Fruit fly (Drosophila melanogaster): Measurements from ENCODE around the gene Nrx-1.

The Nrx-1 gene

DNA sequence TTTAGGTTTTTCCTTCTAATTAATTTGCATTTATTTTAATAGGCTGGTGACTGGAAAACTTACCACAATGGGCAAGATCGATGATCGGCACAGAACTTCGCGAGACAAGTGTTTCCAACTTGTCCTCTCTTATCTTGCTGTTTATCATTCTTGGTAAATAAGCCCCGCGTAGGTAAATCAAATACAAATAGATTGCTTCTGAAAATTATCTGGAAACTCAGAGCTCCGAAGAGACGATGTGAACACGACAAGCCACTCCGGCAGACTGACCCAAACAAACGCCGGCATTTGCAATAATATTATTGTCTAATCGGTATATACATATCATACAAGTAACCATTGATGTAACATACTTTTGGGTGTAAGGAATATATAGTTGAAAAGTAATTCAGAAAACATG lies 62.0 kb downstream of the Nrx-1 start, which contains the start of gene CG33099 (continued):
- no peak for TF ChIP-seq crp (GFP tag; optimal IDR thresholded peaks at IDR 0.05)
- no peak for TF ChIP-seq slou (GFP tag; optimal IDR thresholded peaks at IDR 0.05)
- TF ChIP-seq CG7786 (GFP tag; optimal IDR thresholded peaks at IDR 0.05): no peak
- TF ChIP-seq CG3407 (GFP tag; optimal IDR thresholded peaks at IDR 0.05): peak; percentile 45
- TF ChIP-seq HLHmδ (GFP tag; optimal IDR thresholded peaks at IDR 0.05): no peak
- TF ChIP-seq Hey (tag; optimal IDR thresholded peaks at IDR 0.05): peak; percentile 51
- TF ChIP-seq Sox102F (GFP tag; optimal IDR thresholded peaks at IDR 0.05): no peak
- no peak for TF ChIP-seq CG14965 (GFP tag; optimal IDR thresholded peaks at IDR 0.05; ENCODE audit: borderline replicate concordance)
- TF ChIP-seq mirr (GFP tag; optimal IDR thresholded peaks at IDR 0.05): peak; percentile 79
- TF ChIP-seq tna (GFP tag; IDR thresholded peaks at IDR 0.05; ENCODE audit: partially characterized antibody): no peak
- no peak for TF ChIP-seq MESR4 (GFP tag; optimal IDR thresholded peaks at IDR 0.05)
- TF ChIP-seq E2f1 (GFP tag; IDR thresholded peaks at IDR 0.05): 0 out of 2 replicates have a peak, but pooled peaks have one; percentile 12
- no peak for TF ChIP-seq CG8281 (tag; optimal IDR thresholded peaks at IDR 0.05)
- no peak for TF ChIP-seq CG14860 (GFP tag; IDR thresholded peaks at IDR 0.05; ENCODE audit: partially characterized antibody)
- TF ChIP-seq CG2199 (GFP tag; IDR thresholded peaks at IDR 0.05): no peak
- TF ChIP-seq pb (GFP tag; optimal IDR thresholded peaks at IDR 0.05): no peak
- TF ChIP-seq Fer2 (tag; optimal IDR thresholded peaks at IDR 0.05): no peak
- no peak for TF ChIP-seq salm (tag; optimal IDR thresholded peaks at IDR 0.05)
- no peak for TF ChIP-seq kah (GFP tag; optimal IDR thresholded peaks at IDR 0.05)
- no peak for TF ChIP-seq repo (GFP tag; optimal IDR thresholded peaks at IDR 0.05)
- TF ChIP-seq zf30C (GFP tag; optimal IDR thresholded peaks at IDR 0.05): no peak
- TF ChIP-seq Elba2 (GFP tag; optimal IDR thresholded peaks at IDR 0.05): no peak
- no peak for TF ChIP-seq CG9876 (GFP tag; optimal IDR thresholded peaks at IDR 0.05)
- no peak for TF ChIP-seq CG10462 (GFP tag; optimal IDR thresholded peaks at IDR 0.05)
- TF ChIP-seq sc (optimal IDR thresholded peaks at IDR 0.05): no peak
- no peak for TF ChIP-seq sc (GFP tag; optimal IDR thresholded peaks at IDR 0.05)
- no peak for TF ChIP-seq fru (optimal IDR thresholded peaks at IDR 0.05)
- TF ChIP-seq Ssrp (tag; optimal IDR thresholded peaks at IDR 0.05): no peak
- TF ChIP-seq abd-A (tag; optimal IDR thresholded peaks at IDR 0.05): no peak
- 0 out of 3 replicates have a peak, but pooled peaks have one; percentile 30 for TF ChIP-seq ken (GFP tag; IDR thresholded peaks at IDR 0.05)
- peak; percentile 55 for TF ChIP-seq CG2678 (tag; optimal IDR thresholded peaks at IDR 0.05)
- peak; percentile 65 for TF ChIP-seq sug (tag; optimal IDR thresholded peaks at IDR 0.05)
- peak; percentile 6 for TF ChIP-seq grau (tag; optimal IDR thresholded peaks at IDR 0.05)
- no peak for TF ChIP-seq CG11696 (GFP tag; IDR thresholded peaks at IDR 0.05)
- no peak for TF ChIP-seq CG14050 (GFP tag; IDR thresholded peaks at IDR 0.05)
- no peak for TF ChIP-seq pzg (GFP tag; optimal IDR thresholded peaks at IDR 0.05)
- TF ChIP-seq Dek (tag; optimal IDR thresholded peaks at IDR 0.05): peak; percentile 38
- no peak for TF ChIP-seq jigr1 (GFP tag; IDR thresholded peaks at IDR 0.05)
- no peak for TF ChIP-seq Mes4 (GFP tag; optimal IDR thresholded peaks at IDR 0.05)
- TF ChIP-seq CG15269 (tag; optimal IDR thresholded peaks at IDR 0.05): peak; percentile 9
- TF ChIP-seq Ada2b (GFP tag; IDR thresholded peaks at IDR 0.05): no peak
- no peak for TF ChIP-seq YL-1 (GFP tag; optimal IDR thresholded peaks at IDR 0.05)
- TF ChIP-seq CG13624 (GFP tag; optimal IDR thresholded peaks at IDR 0.05): no peak
- TF ChIP-seq gcm (GFP tag; optimal IDR thresholded peaks at IDR 0.05): peak; percentile 49
- TF ChIP-seq jing (GFP tag; optimal IDR thresholded peaks at IDR 0.05): no peak
- no peak for TF ChIP-seq CG17612 (GFP tag; IDR thresholded peaks at IDR 0.05)
- no peak for TF ChIP-seq CG3163 (GFP tag; optimal IDR thresholded peaks at IDR 0.05)
- peak; percentile 67 for TF ChIP-seq CG18599 (GFP tag; optimal IDR thresholded peaks at IDR 0.05)
- TF ChIP-seq cad (GFP tag; optimal IDR thresholded peaks at IDR 0.05): no peak
- peak; percentile 51 for TF ChIP-seq CG12071 (GFP tag; optimal IDR thresholded peaks at IDR 0.05)
- peak; percentile 41 for TF ChIP-seq zen (tag; optimal IDR thresholded peaks at IDR 0.05)
- peak; percentile 47; the same call in 1 of the 2 replicates for TF ChIP-seq HLH3B (GFP tag; IDR thresholded peaks at IDR 0.05)

All from whole organism, embryonic.